Worm (Caenorhabditis elegans) whole organism, L3 larva: Measurements from ENCODE around the gene dhs-28.

Source experiments
- ZK546.5 ChIP-seq: sonication (generic microtip); optimal IDR thresholded peaks from 2 replicates; lab custom pipeline; 2017; ENCODE audit warnings: missing biosample characterization, missing genetic modification characterization
- ceh-16 ChIP-seq: sonication (generic microtip); optimal IDR thresholded peaks from 2 replicates; lab custom pipeline; 2017; ENCODE audit warnings: missing biosample characterization, missing genetic modification characterization
- ceh-82 ChIP-seq: fragments of 150-350 bp; optimal IDR thresholded peaks from 2 replicates; lab custom pipeline; 2014; ENCODE audit warnings: missing biosample characterization, missing genetic modification characterization
- elt-3 ChIP-seq, 3 experiments: fragments of 150-350 bp in 1 of 3; sonication (generic microtip) in 2 of 3; optimal IDR thresholded peaks; 2 replicates in 2 of 3; 4 replicates in 1 of 3; lab custom pipeline; 2014 to 2017; ENCODE audit warnings: missing biosample characterization in 3 of 3, missing genetic modification characterization in 3 of 3
- fkh-10 ChIP-seq: sonication (generic microtip); optimal IDR thresholded peaks from 2 replicates; lab custom pipeline; 2017; ENCODE audit warnings: missing biosample characterization, missing genetic modification reagents, missing genetic modification characterization
- lin-39 ChIP-seq: fragments of 150-350 bp; optimal IDR thresholded peaks from 2 replicates; lab custom pipeline; 2018; ENCODE audit warnings: missing biosample characterization, missing genetic modification reagents, missing genetic modification characterization
- nhr-12 ChIP-seq: fragments of 150-350 bp; optimal IDR thresholded peaks from 2 replicates; lab custom pipeline; 2014; ENCODE audit warnings: missing biosample characterization, missing genetic modification characterization
- nhr-76 ChIP-seq: fragments of 150-350 bp; sonication (generic microtip); optimal IDR thresholded peaks from 5 replicates; lab custom pipeline; 2014; ENCODE audit warnings: missing biosample characterization, missing genetic modification characterization
- skn-1 ChIP-seq: fragments of 150-350 bp; optimal IDR thresholded peaks from 2 replicates; lab custom pipeline; 2014; ENCODE audit warnings: missing biosample characterization, missing genetic modification characterization
- snpc-4 ChIP-seq: fragments of 150-350 bp; optimal IDR thresholded peaks from 2 replicates; lab custom pipeline; 2014; ENCODE audit warnings: missing biosample characterization, missing genetic modification characterization
- unc-62 ChIP-seq: fragments of 150-350 bp; sonication (generic microtip); optimal IDR thresholded peaks from 4 replicates; lab custom pipeline; 2014; ENCODE audit warnings: missing biosample characterization, missing genetic modification reagents, missing genetic modification characterization

DNA sequence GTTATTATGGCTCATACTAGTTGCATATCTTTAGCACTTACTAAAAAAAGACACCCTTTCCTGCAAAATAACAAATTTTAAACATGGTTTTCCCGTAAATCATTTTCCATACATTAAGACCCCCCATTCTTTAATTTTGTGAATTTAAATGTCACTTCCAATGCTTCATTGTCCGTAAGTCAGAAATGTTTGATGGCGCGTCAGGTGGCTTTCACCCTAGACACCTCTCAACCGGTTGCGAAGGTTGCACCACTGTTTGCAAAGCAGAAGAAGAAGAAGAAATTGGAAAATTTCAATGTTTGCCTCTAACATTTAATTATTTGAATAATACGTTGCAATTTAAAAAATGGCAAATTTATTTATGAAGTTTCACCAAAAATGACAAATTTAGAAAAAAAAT is 16.7 kb upstream of the dhs-28 start:
- no peak for TF ChIP-seq ceh-16 (tag; lab: Kevin White, UChicago)
- no peak for TF ChIP-seq skn-1 (tag; lab: Kevin White, UChicago)
- no peak for TF ChIP-seq snpc-4
- TF ChIP-seq ceh-82 (tag; lab: Kevin White, UChicago): no peak
- no peak for TF ChIP-seq nhr-76 (tag; lab: Kevin White, UChicago)
- TF ChIP-seq elt-3 (tag; optimal IDR thresholded peaks at IDR 0.05; lab: Kevin White, UChicago): no peak
- TF ChIP-seq unc-62 (GFP tag; lab: Kevin White, UChicago): no peak
- TF ChIP-seq lin-39 (tag; lab: Kevin White, UChicago): no peak
- TF ChIP-seq nhr-12 (tag; lab: Kevin White, UChicago): no peak
- TF ChIP-seq ZK546.5: no peak
- TF ChIP-seq fkh-10 (GFP tag; lab: Kevin White, UChicago): no peak
